Worm (Caenorhabditis elegans): Measurements from ENCODE around the gene ZC239.5.
"Not testable (repeated sequence)": the region's sequence is repeated elsewhere in the genome, so short reads cannot be mapped to it uniquely, and the experiment has no call there.

DNA sequence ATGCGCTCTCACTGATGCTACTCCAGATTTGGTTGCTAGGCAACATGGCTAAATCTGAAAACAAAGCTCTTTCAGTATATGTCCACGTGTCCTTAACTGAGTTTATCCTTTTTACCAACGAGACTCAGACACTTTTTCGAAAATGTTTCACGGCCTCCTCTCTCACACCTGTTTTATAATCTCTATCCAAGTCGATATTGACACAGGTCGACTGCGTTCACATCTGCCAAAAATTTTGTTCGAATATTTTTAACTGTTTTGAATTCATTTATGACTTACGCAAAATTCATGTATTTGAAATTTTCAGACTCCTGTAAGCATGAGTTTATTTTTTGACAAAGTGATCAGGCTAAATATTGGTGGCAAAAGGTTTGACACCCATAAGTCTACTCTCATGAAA is 5.3 kb downstream of the ZC239.5 start, which contains the start of gene ZC239.3:
- TF ChIP-seq ama-1 (optimal IDR thresholded peaks at IDR 0.05); lin-13 (GFP tag; optimal IDR thresholded peaks at IDR 0.05); mbf-1 (tag; optimal IDR thresholded peaks at IDR 0.05); Y55F3AM.14 (GFP tag; optimal IDR thresholded peaks at IDR 0.05); C34F6.9 (tag; optimal IDR thresholded peaks at IDR 0.05); ztf-11 (tag; optimal IDR thresholded peaks at IDR 0.05); nhr-12 (tag; optimal IDR thresholded peaks at IDR 0.05); nhr-11 (tag; optimal IDR thresholded peaks at IDR 0.05); unc-62 (GFP tag; optimal IDR thresholded peaks at IDR 0.05); nhr-129 (tag; optimal IDR thresholded peaks at IDR 0.05); nhr-10 (tag; optimal IDR thresholded peaks at IDR 0.05): not testable (repeated sequence)

Data from whole organism, L2 larva.